Worm (Caenorhabditis elegans) whole organism, L3 larva: ENCODE measurements around the gene pak-1.

Source experiments
- ZK546.5 ChIP-seq: sonication (generic microtip); optimal IDR thresholded peaks from 2 replicates; lab custom pipeline; 2017; ENCODE audit warnings: missing biosample characterization, missing genetic modification characterization
- ama-1 ChIP-seq: fragments of 150-350 bp; optimal IDR thresholded peaks from 2 replicates; lab custom pipeline; 2018
- daf-12 ChIP-seq: fragments of 150-350 bp; optimal IDR thresholded peaks from 2 replicates; lab custom pipeline; 2014; ENCODE audit warnings: missing biosample characterization, missing genetic modification reagents, missing genetic modification characterization
- egl-27 ChIP-seq: sonication (generic microtip); optimal IDR thresholded peaks from 4 replicates; lab custom pipeline; 2017; ENCODE audit warnings: missing biosample characterization, missing genetic modification reagents, missing genetic modification characterization
- elt-3 ChIP-seq, 3 experiments: fragments of 150-350 bp in 1 of 3; sonication (generic microtip) in 2 of 3; optimal IDR thresholded peaks; 2 replicates in 2 of 3; 4 replicates in 1 of 3; lab custom pipeline; 2014 to 2017; ENCODE audit warnings: missing biosample characterization in 3 of 3, missing genetic modification characterization in 3 of 3
- nhr-11 ChIP-seq: fragments of 150-350 bp; optimal IDR thresholded peaks from 2 replicates; lab custom pipeline; 2014; ENCODE audit warnings: missing biosample characterization, missing genetic modification characterization
- nhr-237 ChIP-seq: fragments of 150-350 bp; optimal IDR thresholded peaks from 2 replicates; lab custom pipeline; 2014; ENCODE audit warnings: missing biosample characterization, missing genetic modification characterization
- nhr-25 ChIP-seq: sonication (generic microtip); optimal IDR thresholded peaks from 2 replicates; lab custom pipeline; 2017; ENCODE audit warnings: missing biosample characterization, missing genetic modification characterization
- pha-4 ChIP-seq: fragments of 150-350 bp; optimal IDR thresholded peaks from 2 replicates; lab custom pipeline; 2014; ENCODE audit warnings: missing biosample characterization, missing genetic modification reagents, missing genetic modification characterization
- snpc-4 ChIP-seq: fragments of 150-350 bp; optimal IDR thresholded peaks from 2 replicates; lab custom pipeline; 2014; ENCODE audit warnings: missing biosample characterization, missing genetic modification characterization
- tbx-2 ChIP-seq: sonication (generic microtip); optimal IDR thresholded peaks from 2 replicates; lab custom pipeline; 2016; ENCODE audit warnings: mild to moderate bottlenecking, missing genetic modification characterization, missing compliant biosample characterization
- unc-62 ChIP-seq: fragments of 150-350 bp; sonication (generic microtip); optimal IDR thresholded peaks from 4 replicates; lab custom pipeline; 2014; ENCODE audit warnings: missing biosample characterization, missing genetic modification reagents, missing genetic modification characterization
- zag-1 ChIP-seq: fragments of 150-350 bp; optimal IDR thresholded peaks from 2 replicates; lab custom pipeline; 2014; ENCODE audit warnings: missing biosample characterization, missing genetic modification characterization

ce11 chrX:6001432-6001831, 47.0 kb downstream of the pak-1 start, which contains the start of gene F22F4.4:
- no peak for TF ChIP-seq ZK546.5 (tag; lab: Kevin White, UChicago)
- TF ChIP-seq nhr-11 (tag; lab: Kevin White, UChicago), result no peak
- TF ChIP-seq nhr-25, result no peak
- TF ChIP-seq nhr-237 (tag; lab: Kevin White, UChicago), result no peak
- no peak for TF ChIP-seq ama-1 (lab: Kevin White, UChicago)
- TF ChIP-seq zag-1 (tag; lab: Kevin White, UChicago), result no peak
- no peak for TF ChIP-seq egl-27 (tag; lab: Kevin White, UChicago)
- no peak for TF ChIP-seq daf-12 (tag; lab: Kevin White, UChicago)
- no peak for TF ChIP-seq snpc-4 (tag; lab: Kevin White, UChicago)
- TF ChIP-seq elt-3 (tag; optimal IDR thresholded peaks at IDR 0.05; lab: Kevin White, UChicago), result no peak
- TF ChIP-seq unc-62 (GFP tag; lab: Kevin White, UChicago), result no peak
- no peak for TF ChIP-seq tbx-2 (tag; lab: Kevin White, UChicago)
- no peak for TF ChIP-seq pha-4 (tag; lab: Kevin White, UChicago)
